Fruit fly (Drosophila melanogaster) whole organism, embryonic: ENCODE measurements around the gene RpS17.

Experiments used
- Adf1 ChIP-seq: fragments of 200-800 bp; sonication (Bioruptor generic); IDR thresholded peaks from 2 replicates; pipeline ENCODE4 v1.3.6; 2022; ENCODE audit warnings: missing biosample characterization, missing genetic modification characterization
- Aef1 ChIP-seq: fragments of 200-800 bp; sonication (Bioruptor generic); IDR thresholded peaks from 3 replicates; pipeline ENCODE4 v1.3.6; 2022; ENCODE audit warnings: missing biosample characterization, missing genetic modification characterization
- Atf3 ChIP-seq: fragments of 200-800 bp; sonication (Bioruptor generic); optimal IDR thresholded peaks from 3 replicates; lab custom pipeline; 2016; ENCODE audit warnings: missing biosample characterization, missing genetic modification characterization
- Awh ChIP-seq: fragments of 200-800 bp; sonication (Bioruptor generic); IDR thresholded peaks from 2 replicates; pipeline ENCODE4, ENCODE4 v1.3.6; 2022; ENCODE audit warnings: missing biosample characterization, missing genetic modification characterization
- Bgb ChIP-seq: fragments of 200-800 bp; sonication (Bioruptor generic); IDR thresholded peaks from 2 replicates; pipeline ENCODE4 v1.3.6; 2022; ENCODE audit warnings: missing biosample characterization, missing genetic modification characterization; ENCODE audit not compliant: partially characterized antibody
- C15 ChIP-seq: fragments of 200-800 bp; sonication (Bioruptor generic); IDR thresholded peaks from 3 replicates; pipeline ENCODE4 v1.3.6; 2022; ENCODE audit warnings: missing biosample characterization, missing genetic modification characterization
- CG10462 ChIP-seq: fragments of 200-800 bp; sonication (Bioruptor generic); optimal IDR thresholded peaks from 2 replicates; lab custom pipeline; 2016; ENCODE audit warnings: missing biosample characterization, missing genetic modification characterization
- CG10959 ChIP-seq: fragments of 200-800 bp; sonication (Bioruptor generic); IDR thresholded peaks from 2 replicates; pipeline ENCODE4 v1.3.6; 2022; ENCODE audit warnings: missing biosample characterization, missing genetic modification characterization
- CG11247 ChIP-seq: fragments of 200-800 bp; sonication (Bioruptor generic); IDR thresholded peaks from 2 replicates; pipeline ENCODE4 v1.3.6; 2022; ENCODE audit warnings: missing biosample characterization, missing genetic modification characterization
- CG11560 ChIP-seq: fragments of 200-800 bp; sonication (Bioruptor generic); IDR thresholded peaks from 3 replicates; pipeline ENCODE4 v1.3.6; 2022; ENCODE audit warnings: missing biosample characterization, missing genetic modification characterization
- CG12071 ChIP-seq: fragments of 200-800 bp; sonication (Bioruptor generic); optimal IDR thresholded peaks from 3 replicates; lab custom pipeline; 2018; ENCODE audit warnings: missing biosample characterization, mild to moderate bottlenecking, missing genetic modification characterization
- CG12391 ChIP-seq: fragments of 200-800 bp; sonication (Bioruptor generic); optimal IDR thresholded peaks from 3 replicates; lab custom pipeline; 2018; ENCODE audit warnings: missing biosample characterization, mild to moderate bottlenecking, missing genetic modification characterization, moderate library complexity
- CG13287 ChIP-seq: fragments of 200-800 bp; sonication (Bioruptor generic); IDR thresholded peaks from 2 replicates; pipeline ENCODE4 v1.3.6; 2022; ENCODE audit warnings: missing biosample characterization, missing genetic modification characterization; ENCODE audit not compliant: partially characterized antibody
- CG1603 ChIP-seq: fragments of 200-800 bp; sonication (Bioruptor generic); optimal IDR thresholded peaks from 2 replicates; lab custom pipeline; 2019; ENCODE audit warnings: missing biosample characterization, mild to moderate bottlenecking, missing genetic modification characterization, moderate library complexity
- CG17186 ChIP-seq: fragments of 200-800 bp; sonication (Bioruptor generic); optimal IDR thresholded peaks from 3 replicates; lab custom pipeline; 2017; ENCODE audit warnings: missing biosample characterization, missing genetic modification reagents, missing genetic modification characterization
- CG17361 ChIP-seq: fragments of 200-800 bp; sonication (Bioruptor generic); IDR thresholded peaks from 3 replicates; pipeline ENCODE4 v1.3.6; 2022; ENCODE audit warnings: missing biosample characterization, missing genetic modification characterization
- CG18619 ChIP-seq: fragments of 200-800 bp; sonication (Bioruptor generic); optimal IDR thresholded peaks from 3 replicates; lab custom pipeline; 2017; ENCODE audit warnings: missing biosample characterization, mild to moderate bottlenecking, missing genetic modification characterization
- CG2875 ChIP-seq: fragments of 200-800 bp; sonication (Bioruptor generic); optimal IDR thresholded peaks from 2 replicates; lab custom pipeline; 2017; ENCODE audit warnings: missing biosample characterization, mild to moderate bottlenecking, missing genetic modification characterization, missing genetic modification reagents
- CG30431 ChIP-seq: fragments of 200-800 bp; sonication (Bioruptor generic); optimal IDR thresholded peaks from 2 replicates; lab custom pipeline; 2017; ENCODE audit warnings: missing biosample characterization, missing genetic modification characterization
- CG3838 ChIP-seq: fragments of 200-800 bp; sonication (Bioruptor generic); optimal IDR thresholded peaks from 3 replicates; lab custom pipeline; 2016; ENCODE audit warnings: missing biosample characterization, missing genetic modification characterization
- CG42726 ChIP-seq: fragments of 200-800 bp; sonication (Bioruptor generic); IDR thresholded peaks from 2 replicates; pipeline ENCODE4 v1.3.6; 2022; ENCODE audit warnings: missing biosample characterization, missing genetic modification characterization; ENCODE audit not compliant: partially characterized antibody
- CG4617 ChIP-seq: fragments of 200-800 bp; sonication (Bioruptor generic); optimal IDR thresholded peaks from 3 replicates; lab custom pipeline; 2016; ENCODE audit warnings: missing biosample characterization, missing genetic modification characterization, borderline replicate concordance
- CG8388 ChIP-seq: fragments of 200-800 bp; sonication (Bioruptor generic); optimal IDR thresholded peaks from 2 replicates; lab custom pipeline; 2019; ENCODE audit warnings: missing biosample characterization, mild to moderate bottlenecking, missing genetic modification characterization, moderate library complexity
- CG9215 ChIP-seq: fragments of 200-800 bp; sonication (Bioruptor generic); IDR thresholded peaks from 2 replicates; pipeline ENCODE4 v1.3.6; 2022; ENCODE audit warnings: missing biosample characterization, missing genetic modification characterization
- CG9727 ChIP-seq: fragments of 200-800 bp; sonication (Bioruptor generic); optimal IDR thresholded peaks from 3 replicates; lab custom pipeline; 2017; ENCODE audit warnings: missing biosample characterization, mild to moderate bottlenecking, missing genetic modification characterization
- ERR ChIP-seq: fragments of 200-800 bp; sonication (Bioruptor generic); optimal IDR thresholded peaks from 2 replicates; lab custom pipeline; 2016; ENCODE audit warnings: missing biosample characterization, missing genetic modification characterization
- Fer1 ChIP-seq: fragments of 200-800 bp; sonication (Bioruptor generic); optimal IDR thresholded peaks from 2 replicates; lab custom pipeline; 2017; ENCODE audit warnings: missing biosample characterization, mild to moderate bottlenecking, missing genetic modification characterization
- Gsc ChIP-seq: fragments of 200-800 bp; sonication (Bioruptor generic); IDR thresholded peaks from 2 replicates; pipeline ENCODE4 v1.3.6; 2022; ENCODE audit warnings: missing biosample characterization, missing genetic modification characterization
- HLH4C ChIP-seq: fragments of 200-800 bp; sonication (Bioruptor generic); IDR thresholded peaks from 3 replicates; pipeline ENCODE4 v1.3.6; 2022; ENCODE audit warnings: missing biosample characterization, missing genetic modification characterization; ENCODE audit not compliant: partially characterized antibody
- NFAT ChIP-seq: fragments of 200-800 bp; sonication (Bioruptor generic); IDR thresholded peaks from 2 replicates; pipeline ENCODE4 v1.3.6; 2022; ENCODE audit warnings: missing biosample characterization, missing genetic modification characterization
- Oaz ChIP-seq: fragments of 200-800 bp; sonication (Bioruptor generic); IDR thresholded peaks from 2 replicates; pipeline ENCODE4 v1.3.6; 2022; ENCODE audit warnings: missing biosample characterization, missing genetic modification characterization
- Sox102F ChIP-seq: fragments of 200-800 bp; sonication (Bioruptor generic); optimal IDR thresholded peaks from 2 replicates; lab custom pipeline; 2018; ENCODE audit warnings: missing biosample characterization, mild to moderate bottlenecking, missing genetic modification characterization, moderate library complexity
- Sry-β ChIP-seq: fragments of 200-800 bp; sonication (Bioruptor generic); optimal IDR thresholded peaks from 2 replicates; lab custom pipeline; 2018; ENCODE audit warnings: missing biosample characterization, mild to moderate bottlenecking, missing genetic modification characterization, moderate library complexity
- Tbp ChIP-seq: fragments of >200 bp; optimal IDR thresholded peaks from 2 replicates; lab custom pipeline; 2018; ENCODE audit warnings: missing biosample characterization, missing genetic modification characterization
- Vsx1 ChIP-seq: fragments of 200-800 bp; sonication (Bioruptor generic); optimal IDR thresholded peaks from 2 replicates; lab custom pipeline; 2017; ENCODE audit warnings: missing biosample characterization, mild to moderate bottlenecking, missing genetic modification characterization, missing genetic modification reagents
- amos ChIP-seq: fragments of 200-800 bp; sonication (Bioruptor generic); IDR thresholded peaks from 2 replicates; pipeline ENCODE4 v1.3.6; 2022; ENCODE audit warnings: missing biosample characterization, missing genetic modification characterization; ENCODE audit not compliant: partially characterized antibody
- bigmax ChIP-seq: fragments of 200-800 bp; sonication (Bioruptor generic); optimal IDR thresholded peaks from 2 replicates; lab custom pipeline; 2018; ENCODE audit warnings: missing biosample characterization, mild to moderate bottlenecking, missing genetic modification characterization
- bsh ChIP-seq, 2 experiments: fragments of 200-800 bp; sonication (Bioruptor generic); optimal IDR thresholded peaks; 2 replicates each; lab custom pipeline; 2017 to 2018; ENCODE audit warnings: mild to moderate bottlenecking in 2 of 2, missing biosample characterization in 2 of 2, missing genetic modification characterization in 2 of 2, moderate library complexity in 1 of 2
- cas ChIP-seq: fragments of 200-800 bp; sonication (Bioruptor generic); IDR thresholded peaks from 2 replicates; pipeline ENCODE4 v1.3.6; 2022; ENCODE audit warnings: missing biosample characterization, missing genetic modification characterization
- dmrt99B ChIP-seq: fragments of 200-800 bp; sonication (Bioruptor generic); optimal IDR thresholded peaks from 2 replicates; lab custom pipeline; 2018; ENCODE audit warnings: missing biosample characterization, mild to moderate bottlenecking, missing genetic modification characterization, moderate library complexity
- fd102C ChIP-seq: fragments of 200-800 bp; sonication (Bioruptor generic); optimal IDR thresholded peaks from 2 replicates; lab custom pipeline; 2018; ENCODE audit warnings: missing biosample characterization, mild to moderate bottlenecking, missing genetic modification characterization, moderate library complexity
- hbn ChIP-seq: fragments of 200-800 bp; sonication (Bioruptor generic); IDR thresholded peaks from 2 replicates; pipeline ENCODE4 v1.3.6; 2022; ENCODE audit warnings: missing biosample characterization, missing genetic modification characterization; ENCODE audit not compliant: partially characterized antibody
- kah ChIP-seq: fragments of 200-800 bp; sonication (Bioruptor generic); optimal IDR thresholded peaks from 2 replicates; lab custom pipeline; 2018; ENCODE audit warnings: missing biosample characterization, mild to moderate bottlenecking, missing genetic modification characterization
- maf-S ChIP-seq: fragments of 200-800 bp; sonication (Bioruptor generic); optimal IDR thresholded peaks from 2 replicates; lab custom pipeline; 2016; ENCODE audit warnings: missing biosample characterization, missing genetic modification characterization
- nau ChIP-seq: fragments of 200-800 bp; sonication (Bioruptor generic); optimal IDR thresholded peaks from 3 replicates; lab custom pipeline; 2017; ENCODE audit warnings: missing biosample characterization, mild to moderate bottlenecking, missing genetic modification characterization, missing genetic modification reagents
- oc ChIP-seq: fragments of 200-800 bp; sonication (Bioruptor generic); optimal IDR thresholded peaks from 2 replicates; lab custom pipeline; 2018; ENCODE audit warnings: missing biosample characterization, mild to moderate bottlenecking, missing genetic modification characterization, moderate library complexity
- sc ChIP-seq, 3 experiments: fragments of >200 bp in 2 of 3; fragments of 200-800 bp in 1 of 3; sonication (Bioruptor generic) in 1 of 3; optimal IDR thresholded peaks; 2 replicates in 2 of 3; 3 replicates in 1 of 3; lab custom pipeline; 2017; ENCODE audit warnings: mild to moderate bottlenecking in 1 of 3, missing biosample characterization in 1 of 3, missing genetic modification characterization in 1 of 3, missing genetic modification reagents in 1 of 3
- slp2 ChIP-seq: fragments of 200-800 bp; sonication (Bioruptor generic); optimal IDR thresholded peaks from 2 replicates; lab custom pipeline; 2016; ENCODE audit warnings: missing biosample characterization, missing genetic modification characterization
- zfh1 ChIP-seq: fragments of 200-800 bp; sonication (Bioruptor generic); IDR thresholded peaks from 3 replicates; pipeline ENCODE4 v1.3.6; 2022; ENCODE audit warnings: missing biosample characterization, missing genetic modification characterization

Gene RpS17

DNA sequence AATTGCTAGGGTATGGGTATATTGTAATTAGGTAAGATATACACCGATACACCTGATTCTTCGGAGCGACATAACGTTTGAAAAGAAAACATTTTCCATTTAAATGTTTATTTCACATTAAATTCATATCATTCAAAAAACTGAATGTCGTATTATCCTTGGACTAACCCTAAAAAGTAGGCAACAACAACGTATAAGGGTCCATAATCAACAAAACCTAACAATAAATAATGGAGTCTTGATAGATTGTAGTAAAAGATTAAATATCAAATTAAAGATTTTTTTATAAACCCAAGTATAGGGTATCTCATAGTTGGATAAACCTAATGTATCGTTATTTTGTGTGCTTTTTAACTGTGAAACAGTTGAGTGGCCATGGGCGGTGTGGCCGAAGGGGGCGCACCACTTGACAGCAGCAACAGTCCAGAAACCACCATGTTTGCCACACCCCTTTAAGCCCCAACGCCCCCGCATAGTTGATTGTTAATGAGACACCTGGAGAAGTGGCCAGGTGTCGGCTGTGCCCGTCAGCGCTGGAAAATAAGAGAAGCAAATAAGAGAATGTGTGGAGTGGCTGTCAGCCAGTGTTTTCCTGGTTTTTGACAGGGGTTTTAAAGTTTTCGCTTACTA lies 38.8 kb upstream of the RpS17 start (continued):
- TF ChIP-seq Sry-β (GFP tag; lab: Kevin White, UChicago) (no peak), oc (tag; lab: Kevin White, UChicago) (no peak), CG9727 (GFP tag; lab: Kevin White, UChicago) (peak; percentile 28), hbn (GFP tag; lab: Robert Waterston, UW) (no peak), CG42726 (GFP tag; lab: Robert Waterston, UW) (no peak), nau (no peak), amos (GFP tag; lab: Robert Waterston, UW) (no peak), kah (GFP tag; lab: Kevin White, UChicago) (no peak), CG13287 (GFP tag; lab: Robert Waterston, UW) (no peak), Gsc (no peak), Atf3 (no peak), CG12071 (GFP tag; lab: Kevin White, UChicago) (no peak), CG10959 (GFP tag; lab: Robert Waterston, UW) (no peak), Vsx1 (GFP tag; lab: Kevin White, UChicago) (peak; percentile 14), CG17361 (peak; percentile 60), cas (GFP tag; lab: Robert Waterston, UW) (no peak), CG2875 (no peak), Aef1 (GFP tag; lab: Robert Waterston, UW) (no peak), slp2 (GFP tag; lab: Kevin White, UChicago) (no peak), bsh (GFP tag; optimal IDR thresholded peaks at IDR 0.05; lab: Kevin White, UChicago) (peak in 1 of 2 experiments; percentile 32), Fer1 (GFP tag; lab: Kevin White, UChicago) (peak; percentile 44), Adf1 (no peak), CG1603 (tag; lab: Kevin White, UChicago) (no peak), CG10462 (GFP tag; lab: Kevin White, UChicago) (no peak), CG17186 (GFP tag; lab: Kevin White, UChicago) (no peak), ERR (GFP tag; lab: Kevin White, UChicago) (no peak), CG3838 (GFP tag; lab: Kevin White, UChicago) (no peak), Bgb (GFP tag; lab: Robert Waterston, UW) (no peak), fd102C (GFP tag; lab: Kevin White, UChicago) (no peak), CG11560 (tag; lab: Robert Waterston, UW) (no peak), zfh1 (GFP tag; lab: Robert Waterston, UW) (no peak), HLH4C (GFP tag; lab: Robert Waterston, UW) (no peak), CG11247 (no peak), bigmax (GFP tag; lab: Kevin White, UChicago) (no peak), C15 (GFP tag; lab: Robert Waterston, UW) (no peak), CG4617 (no peak), Oaz (GFP tag; lab: Robert Waterston, UW) (no peak), sc (optimal IDR thresholded peaks at IDR 0.05; lab: Kevin White, UChicago) (no peak), sc (GFP tag; optimal IDR thresholded peaks at IDR 0.05; lab: Kevin White, UChicago) (no peak), CG18619 (GFP tag; lab: Kevin White, UChicago) (peak; percentile 13), Tbp (no peak), Sox102F (GFP tag; lab: Kevin White, UChicago) (peak; percentile 50), CG8388 (GFP tag; lab: Kevin White, UChicago) (no peak), dmrt99B (tag; lab: Kevin White, UChicago) (peak; percentile 55), maf-S (GFP tag; lab: Kevin White, UChicago) (no peak), CG12391 (tag; lab: Kevin White, UChicago) (peak; percentile 35), CG30431 (GFP tag; lab: Kevin White, UChicago) (no peak), CG9215 (GFP tag; lab: Robert Waterston, UW) (no peak), Awh (GFP tag; lab: Robert Waterston, UW) (no peak), NFAT (GFP tag; lab: Robert Waterston, UW) (no peak)
